Fruit fly (Drosophila melanogaster) whole organism, embryonic: Measurements from ENCODE around the gene CG15403.
A peak's percentile ranks its signal among the peaks of the same experiment; 100 is the strongest.

Source experiments
- Adf1 ChIP-seq: fragments of 200-800 bp; sonication (Bioruptor generic); IDR thresholded peaks from 2 replicates; pipeline ENCODE4 v1.3.6; 2022; ENCODE audit warnings: missing biosample characterization, missing genetic modification characterization
- Asciz ChIP-seq: fragments of 200-800 bp; sonication (Bioruptor generic); optimal IDR thresholded peaks from 2 replicates; lab custom pipeline; 2017; ENCODE audit warnings: missing biosample characterization, mild to moderate bottlenecking, missing genetic modification characterization, missing genetic modification reagents
- Blimp-1 ChIP-seq: fragments of 200-800 bp; sonication (Bioruptor generic); optimal IDR thresholded peaks from 3 replicates; lab custom pipeline; 2018; ENCODE audit warnings: missing biosample characterization, missing genetic modification characterization, mild to moderate bottlenecking, moderate library complexity, missing genetic modification reagents
- BtbVII ChIP-seq: fragments of 200-800 bp; sonication (Bioruptor generic); optimal IDR thresholded peaks from 3 replicates; lab custom pipeline; 2017; ENCODE audit warnings: missing biosample characterization, mild to moderate bottlenecking, missing genetic modification characterization
- CG10209 ChIP-seq: fragments of 200-800 bp; sonication (Bioruptor generic); optimal IDR thresholded peaks from 3 replicates; lab custom pipeline; 2017; ENCODE audit warnings: missing biosample characterization, mild to moderate bottlenecking, missing genetic modification characterization, missing genetic modification reagents
- CG11398 ChIP-seq: fragments of 200-800 bp; sonication (Bioruptor generic); optimal IDR thresholded peaks from 2 replicates; lab custom pipeline; 2016; ENCODE audit warnings: missing biosample characterization, missing genetic modification characterization
- CG11456 ChIP-seq: fragments of 200-800 bp; sonication (Bioruptor generic); IDR thresholded peaks from 3 replicates; pipeline ENCODE4 v1.3.6; 2022; ENCODE audit warnings: missing biosample characterization, missing genetic modification characterization
- CG11723 ChIP-seq: fragments of 200-800 bp; sonication (Bioruptor generic); optimal IDR thresholded peaks from 2 replicates; lab custom pipeline; 2017; ENCODE audit warnings: missing biosample characterization, mild to moderate bottlenecking, missing genetic modification characterization
- CG12071 ChIP-seq: fragments of 200-800 bp; sonication (Bioruptor generic); optimal IDR thresholded peaks from 3 replicates; lab custom pipeline; 2018; ENCODE audit warnings: missing biosample characterization, mild to moderate bottlenecking, missing genetic modification characterization
- CG12104 ChIP-seq: fragments of 200-800 bp; sonication (Bioruptor generic); optimal IDR thresholded peaks from 3 replicates; lab custom pipeline; 2016; ENCODE audit warnings: missing biosample characterization, missing genetic modification characterization
- CG15073 ChIP-seq: fragments of 200-800 bp; sonication (Bioruptor generic); optimal IDR thresholded peaks from 2 replicates; lab custom pipeline; 2016; ENCODE audit warnings: missing biosample characterization, missing genetic modification characterization
- CG33557 ChIP-seq: fragments of 200-800 bp; sonication (Bioruptor generic); optimal IDR thresholded peaks from 2 replicates; lab custom pipeline; 2019; ENCODE audit warnings: missing biosample characterization, mild to moderate bottlenecking, missing genetic modification characterization, moderate library complexity
- CG3847 ChIP-seq: fragments of 200-800 bp; sonication (Bioruptor generic); IDR thresholded peaks from 2 replicates; pipeline ENCODE4 v1.3.6; 2022; ENCODE audit warnings: missing biosample characterization, missing genetic modification characterization
- CG4328 ChIP-seq: fragments of 200-800 bp; sonication (Bioruptor generic); optimal IDR thresholded peaks from 3 replicates; lab custom pipeline; 2017; ENCODE audit warnings: missing biosample characterization, missing genetic modification reagents, missing genetic modification characterization
- CG4617 ChIP-seq: fragments of 200-800 bp; sonication (Bioruptor generic); optimal IDR thresholded peaks from 3 replicates; lab custom pipeline; 2016; ENCODE audit warnings: missing biosample characterization, missing genetic modification characterization, borderline replicate concordance
- CG7987 ChIP-seq: fragments of 200-800 bp; sonication (Bioruptor generic); optimal IDR thresholded peaks from 2 replicates; lab custom pipeline; 2018; ENCODE audit warnings: missing biosample characterization, mild to moderate bottlenecking, missing genetic modification characterization, moderate library complexity
- Chrac-16 ChIP-seq: fragments of 200-800 bp; sonication (Bioruptor generic); optimal IDR thresholded peaks from 3 replicates; lab custom pipeline; 2016; ENCODE audit warnings: missing biosample characterization, missing genetic modification characterization
- Dll ChIP-seq: fragments of 200-800 bp; sonication (Bioruptor generic); IDR thresholded peaks from 4 replicates; pipeline ENCODE4 v1.3.6; 2022; ENCODE audit warnings: missing biosample characterization, missing genetic modification characterization; ENCODE audit not compliant: partially characterized antibody
- Gug ChIP-seq: fragments of 200-800 bp; sonication (Bioruptor generic); IDR thresholded peaks from 4 replicates; pipeline ENCODE4 v1.3.6; 2022; ENCODE audit warnings: missing biosample characterization, missing genetic modification characterization
- H15 ChIP-seq: fragments of 200-800 bp; sonication (Bioruptor generic); IDR thresholded peaks from 3 replicates; pipeline ENCODE4 v1.3.6; 2022; ENCODE audit warnings: missing biosample characterization, missing genetic modification characterization
- HHEX ChIP-seq: fragments of 200-800 bp; sonication (Bioruptor generic); optimal IDR thresholded peaks from 3 replicates; lab custom pipeline; 2017; ENCODE audit warnings: missing biosample characterization, mild to moderate bottlenecking, missing genetic modification characterization, missing genetic modification reagents
- Hr51 ChIP-seq, 2 experiments: fragments of 200-800 bp; sonication (Bioruptor generic); optimal IDR thresholded peaks; 2 replicates in 1 of 2; 3 replicates in 1 of 2; lab custom pipeline; 2016 to 2018; ENCODE audit warnings: missing biosample characterization in 2 of 2, missing genetic modification characterization in 2 of 2, mild to moderate bottlenecking in 1 of 2, moderate library complexity in 1 of 2
- Lhr ChIP-seq: fragments of 200-800 bp; sonication (Bioruptor generic); optimal IDR thresholded peaks from 3 replicates; lab custom pipeline; 2017; ENCODE audit warnings: mild to moderate bottlenecking, missing biosample characterization, missing genetic modification reagents, missing genetic modification characterization
- Max ChIP-seq: fragments of 200-800 bp; sonication (Bioruptor generic); optimal IDR thresholded peaks from 2 replicates; lab custom pipeline; 2016; ENCODE audit warnings: missing biosample characterization, mild to moderate bottlenecking, missing genetic modification characterization
- Myb ChIP-seq: fragments of 200-800 bp; sonication (Bioruptor generic); optimal IDR thresholded peaks from 2 replicates; lab custom pipeline; 2016; ENCODE audit warnings: missing biosample characterization, missing genetic modification characterization
- Optix ChIP-seq: fragments of 200-800 bp; sonication (Bioruptor generic); IDR thresholded peaks from 3 replicates; pipeline ENCODE4 v1.3.6; 2022; ENCODE audit warnings: missing biosample characterization, missing genetic modification characterization
- Ravus ChIP-seq: fragments of 200-800 bp; sonication (Bioruptor generic); IDR thresholded peaks from 2 replicates; pipeline ENCODE4 v1.3.6; 2022; ENCODE audit warnings: missing biosample characterization, missing genetic modification characterization
- ara ChIP-seq: fragments of 200-800 bp; sonication (Bioruptor generic); IDR thresholded peaks from 2 replicates; pipeline ENCODE4 v1.3.6; 2022; ENCODE audit warnings: missing biosample characterization, missing genetic modification characterization
- ato ChIP-seq: fragments of 200-800 bp; sonication (Bioruptor generic); IDR thresholded peaks from 2 replicates; pipeline ENCODE4 v1.3.6; 2022; ENCODE audit warnings: missing biosample characterization, missing genetic modification characterization; ENCODE audit not compliant: partially characterized antibody
- disco-r ChIP-seq: fragments of 200-800 bp; sonication (Bioruptor generic); optimal IDR thresholded peaks from 2 replicates; lab custom pipeline; 2016; ENCODE audit warnings: missing biosample characterization, missing genetic modification characterization
- dmrt11E ChIP-seq: fragments of 200-800 bp; sonication (Bioruptor generic); optimal IDR thresholded peaks from 3 replicates; lab custom pipeline; 2018; ENCODE audit warnings: missing biosample characterization, mild to moderate bottlenecking, missing genetic modification characterization, moderate library complexity
- exex ChIP-seq: fragments of 200-800 bp; sonication (Bioruptor generic); optimal IDR thresholded peaks from 4 replicates; lab custom pipeline; 2018; ENCODE audit warnings: missing biosample characterization, mild to moderate bottlenecking, missing genetic modification characterization, moderate library complexity
- fd64A ChIP-seq: fragments of 200-800 bp; sonication (Bioruptor generic); optimal IDR thresholded peaks from 3 replicates; lab custom pipeline; 2018; ENCODE audit warnings: missing biosample characterization, mild to moderate bottlenecking, missing genetic modification characterization
- fru ChIP-seq: fragments of >200 bp; optimal IDR thresholded peaks from 2 replicates; lab custom pipeline; 2017
- fu2 ChIP-seq: fragments of 200-800 bp; sonication (Bioruptor generic); optimal IDR thresholded peaks from 2 replicates; lab custom pipeline; 2016; ENCODE audit warnings: missing biosample characterization, missing genetic modification characterization
- gce ChIP-seq: fragments of 200-800 bp; sonication (Bioruptor generic); IDR thresholded peaks from 3 replicates; pipeline ENCODE4 v1.3.6; 2022; ENCODE audit warnings: missing biosample characterization, missing genetic modification characterization
- knrl ChIP-seq: fragments of 200-800 bp; sonication (Bioruptor generic); IDR thresholded peaks from 3 replicates; pipeline ENCODE4 v1.3.6; 2022; ENCODE audit warnings: missing biosample characterization, missing genetic modification characterization; ENCODE audit not compliant: partially characterized antibody
- nerfin-1 ChIP-seq: fragments of 200-800 bp; sonication (Bioruptor generic); optimal IDR thresholded peaks from 3 replicates; lab custom pipeline; 2019; ENCODE audit warnings: missing biosample characterization, mild to moderate bottlenecking, missing genetic modification characterization, moderate library complexity
- p53 ChIP-seq: fragments of 200-800 bp; sonication (Bioruptor generic); optimal IDR thresholded peaks from 2 replicates; lab custom pipeline; 2016; ENCODE audit warnings: missing biosample characterization, missing genetic modification characterization
- ranshi ChIP-seq: fragments of 200-800 bp; sonication (Bioruptor generic); IDR thresholded peaks from 2 replicates; pipeline ENCODE4 v1.3.6; 2022; ENCODE audit warnings: missing biosample characterization, missing genetic modification characterization
- row ChIP-seq: fragments of 200-800 bp; sonication (Bioruptor generic); IDR thresholded peaks from 3 replicates; pipeline ENCODE4 v1.3.6; 2022; ENCODE audit warnings: missing biosample characterization, missing genetic modification characterization
- scrt ChIP-seq: fragments of 200-800 bp; sonication (Bioruptor generic); optimal IDR thresholded peaks from 2 replicates; lab custom pipeline; 2018; ENCODE audit warnings: missing biosample characterization, mild to moderate bottlenecking, missing genetic modification characterization, moderate library complexity
- sens ChIP-seq: fragments of 200-800 bp; sonication (Bioruptor generic); peaks from one replicate; lab custom pipeline; 2016; ENCODE audit warnings: missing biosample characterization, missing genetic modification characterization
- sna ChIP-seq: fragments of 200-800 bp; sonication (Bioruptor generic); IDR thresholded peaks from 2 replicates; pipeline ENCODE4 v1.3.6; 2022; ENCODE audit warnings: missing biosample characterization, missing genetic modification characterization; ENCODE audit not compliant: partially characterized antibody
- so ChIP-seq: fragments of 200-800 bp; sonication (Bioruptor generic); IDR thresholded peaks from 3 replicates; pipeline ENCODE4 v1.3.6; 2022; ENCODE audit warnings: missing biosample characterization, missing genetic modification characterization
- sob ChIP-seq: fragments of 200-800 bp; sonication (Bioruptor generic); IDR thresholded peaks from 2 replicates; pipeline ENCODE4 v1.3.6; 2022; ENCODE audit warnings: missing biosample characterization, missing genetic modification characterization
- stwl ChIP-seq: fragments of 200-800 bp; sonication (Bioruptor generic); optimal IDR thresholded peaks from 3 replicates; lab custom pipeline; 2018; ENCODE audit warnings: missing biosample characterization, mild to moderate bottlenecking, missing genetic modification characterization, moderate library complexity
- tx ChIP-seq: fragments of 200-800 bp; sonication (Bioruptor generic); optimal IDR thresholded peaks from 2 replicates; lab custom pipeline; 2016; ENCODE audit warnings: missing biosample characterization, missing genetic modification characterization
- usp ChIP-seq: fragments of >200 bp; optimal IDR thresholded peaks from 2 replicates; lab custom pipeline; 2017; ENCODE audit warnings: missing biosample characterization, missing genetic modification characterization
- vnd ChIP-seq: fragments of 200-800 bp; sonication (Bioruptor generic); IDR thresholded peaks from 3 replicates; pipeline ENCODE4 v1.3.6; 2022; ENCODE audit warnings: missing biosample characterization, missing genetic modification characterization; ENCODE audit not compliant: partially characterized antibody
- yki ChIP-seq: fragments of >200 bp; optimal IDR thresholded peaks from 3 replicates; lab custom pipeline; 2018
- z ChIP-seq: fragments of 200-800 bp; sonication (Bioruptor generic); IDR thresholded peaks from 3 replicates; pipeline ENCODE4 v1.3.6; 2022; ENCODE audit warnings: missing biosample characterization, missing genetic modification characterization

Gene CG15403

DNA sequence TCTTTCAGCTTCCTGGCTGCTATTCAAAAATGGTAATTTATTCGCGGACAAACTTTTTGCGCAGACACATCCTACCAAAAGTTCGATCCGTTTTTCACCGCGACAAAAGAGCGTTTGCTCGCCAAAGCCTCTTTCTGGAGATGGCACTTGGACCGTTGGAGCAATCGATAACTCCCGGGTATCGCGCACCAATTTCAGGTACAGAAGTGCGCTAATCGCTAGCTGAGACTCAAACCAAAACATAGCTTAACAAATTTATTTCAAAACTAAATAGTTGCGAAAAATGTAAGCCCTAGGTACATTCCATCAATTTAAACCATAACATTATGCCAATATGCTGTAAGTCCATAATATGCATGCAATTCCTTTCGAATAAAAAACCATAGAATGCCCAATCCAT, 16.3 kb downstream of the CG15403 start, which contains the start of gene toc (continued):
- TF ChIP-seq dmrt11E (no peak), sens (peak; percentile 72), sna (GFP tag; lab: Robert Waterston, UW) (peak; percentile 79), BtbVII (GFP tag; lab: Kevin White, UChicago) (no peak), so (no peak), stwl (tag; lab: Kevin White, UChicago) (peak; percentile 94), Ravus (no peak), fu2 (no peak), CG11723 (GFP tag; lab: Kevin White, UChicago) (no peak), yki (no peak), Myb (GFP tag; lab: Kevin White, UChicago) (peak; percentile 84), CG11398 (no peak), ara (no peak), knrl (GFP tag; lab: Robert Waterston, UW) (peak; percentile 84), CG11456 (GFP tag; lab: Robert Waterston, UW) (no peak), HHEX (GFP tag; lab: Kevin White, UChicago) (no peak), gce (GFP tag; lab: Robert Waterston, UW) (no peak), scrt (no peak), CG10209 (GFP tag; lab: Kevin White, UChicago) (no peak), CG3847 (GFP tag; lab: Robert Waterston, UW) (no peak), Dll (GFP tag; lab: Robert Waterston, UW) (peak; percentile 79), fru (lab: Kevin White, UChicago) (no peak), Max (no peak), vnd (peak; percentile 80), row (GFP tag; lab: Robert Waterston, UW) (peak; percentile 34; the same call in 1 of the 3 replicates), fd64A (no peak), tx (GFP tag; lab: Kevin White, UChicago) (no peak), CG12071 (no peak), p53 (no peak), CG33557 (GFP tag; lab: Kevin White, UChicago) (no peak), Optix (GFP tag; lab: Robert Waterston, UW) (no peak), Chrac-16 (GFP tag; lab: Kevin White, UChicago) (no peak), exex (tag; lab: Kevin White, UChicago) (peak; percentile 20), Gug (GFP tag; lab: Robert Waterston, UW) (no peak), Hr51 (GFP tag; optimal IDR thresholded peaks at IDR 0.05; lab: Kevin White, UChicago) (no peak), CG15073 (no peak), sob (GFP tag; lab: Robert Waterston, UW) (no peak), CG7987 (GFP tag; lab: Kevin White, UChicago) (no peak), Adf1 (GFP tag; lab: Robert Waterston, UW) (no peak), nerfin-1 (tag; lab: Kevin White, UChicago) (no peak), disco-r (GFP tag; lab: Kevin White, UChicago) (no peak), CG12104 (no peak), CG4617 (no peak), Lhr (GFP tag; lab: Kevin White, UChicago) (peak; percentile 57), ranshi (GFP tag; lab: Robert Waterston, UW) (no peak), H15 (no peak), Blimp-1 (GFP tag; lab: Kevin White, UChicago) (no peak), ato (GFP tag; lab: Robert Waterston, UW) (peak; percentile 79), CG4328 (GFP tag; lab: Kevin White, UChicago) (no peak), Asciz (GFP tag; lab: Kevin White, UChicago) (no peak), usp (GFP tag; lab: Kevin White, UChicago) (no peak), z (no peak)
